Fruit fly (Drosophila melanogaster) whole organism, embryonic: ENCODE measurements around the gene CG31360.
A peak's percentile ranks its signal among the peaks of the same experiment; 100 is the strongest.

ENCODE experiments used
- Abd-B ChIP-seq: fragments of 200-800 bp; sonication (Bioruptor generic); optimal IDR thresholded peaks from 2 replicates; lab custom pipeline; 2018; ENCODE audit warnings: missing biosample characterization, mild to moderate bottlenecking, missing genetic modification characterization, moderate library complexity
- Aef1 ChIP-seq: fragments of 200-800 bp; sonication (Bioruptor generic); IDR thresholded peaks from 3 replicates; pipeline ENCODE4 v1.3.6; 2022; ENCODE audit warnings: missing biosample characterization, missing genetic modification characterization
- CG11398 ChIP-seq: fragments of 200-800 bp; sonication (Bioruptor generic); optimal IDR thresholded peaks from 2 replicates; lab custom pipeline; 2016; ENCODE audit warnings: missing biosample characterization, missing genetic modification characterization
- CG12104 ChIP-seq: fragments of 200-800 bp; sonication (Bioruptor generic); optimal IDR thresholded peaks from 3 replicates; lab custom pipeline; 2016; ENCODE audit warnings: missing biosample characterization, missing genetic modification characterization
- CG12769 ChIP-seq: fragments of 200-800 bp; sonication (Bioruptor generic); optimal IDR thresholded peaks from 2 replicates; lab custom pipeline; 2019; ENCODE audit warnings: missing biosample characterization, mild to moderate bottlenecking, missing genetic modification characterization, moderate library complexity
- CG13287 ChIP-seq: fragments of 200-800 bp; sonication (Bioruptor generic); IDR thresholded peaks from 2 replicates; pipeline ENCODE4 v1.3.6; 2022; ENCODE audit warnings: missing biosample characterization, missing genetic modification characterization; ENCODE audit not compliant: partially characterized antibody
- CG13424 ChIP-seq: fragments of 200-800 bp; sonication (Bioruptor generic); optimal IDR thresholded peaks from 2 replicates; lab custom pipeline; 2019; ENCODE audit warnings: missing biosample characterization, mild to moderate bottlenecking, missing genetic modification characterization, moderate library complexity
- CG14965 ChIP-seq: fragments of 200-800 bp; sonication (Bioruptor generic); optimal IDR thresholded peaks from 2 replicates; lab custom pipeline; 2016; ENCODE audit warnings: missing biosample characterization, missing genetic modification characterization, borderline replicate concordance
- CG15479 ChIP-seq: fragments of 200-800 bp; sonication (Bioruptor generic); optimal IDR thresholded peaks from 3 replicates; lab custom pipeline; 2019; ENCODE audit warnings: missing biosample characterization, mild to moderate bottlenecking, missing genetic modification characterization, moderate library complexity
- CG1647 ChIP-seq: fragments of 200-800 bp; sonication (Bioruptor generic); optimal IDR thresholded peaks from 3 replicates; lab custom pipeline; 2016; ENCODE audit warnings: missing biosample characterization, missing genetic modification characterization
- CG17568 ChIP-seq: fragments of 200-800 bp; sonication (Bioruptor generic); optimal IDR thresholded peaks from 2 replicates; lab custom pipeline; 2018; ENCODE audit warnings: missing biosample characterization, mild to moderate bottlenecking, missing genetic modification characterization, moderate library complexity
- CG17912 ChIP-seq: fragments of 200-800 bp; sonication (Bioruptor generic); optimal IDR thresholded peaks from 2 replicates; lab custom pipeline; 2018; ENCODE audit warnings: missing biosample characterization, mild to moderate bottlenecking, missing genetic modification characterization
- CG18011 ChIP-seq: fragments of 200-800 bp; sonication (Bioruptor generic); optimal IDR thresholded peaks from 2 replicates; lab custom pipeline; 2017; ENCODE audit warnings: missing biosample characterization, missing genetic modification characterization, mild to moderate bottlenecking, moderate library complexity, missing genotype
- CG33213 ChIP-seq: fragments of 200-800 bp; sonication (Bioruptor generic); optimal IDR thresholded peaks from 3 replicates; lab custom pipeline; 2016; ENCODE audit warnings: missing biosample characterization, missing genetic modification characterization
- CG34224 ChIP-seq: fragments of 200-800 bp; sonication (Bioruptor generic); IDR thresholded peaks from 3 replicates; pipeline ENCODE4 v1.3.6; 2022; ENCODE audit warnings: missing biosample characterization, missing genetic modification characterization; ENCODE audit not compliant: partially characterized antibody
- CG4617 ChIP-seq: fragments of 200-800 bp; sonication (Bioruptor generic); optimal IDR thresholded peaks from 3 replicates; lab custom pipeline; 2016; ENCODE audit warnings: missing biosample characterization, missing genetic modification characterization, borderline replicate concordance
- CG8290 ChIP-seq, 3 experiments: fragments of 200-800 bp; sonication (Bioruptor generic); optimal IDR thresholded peaks; 2 replicates each; lab custom pipeline; 2016 to 2019; ENCODE audit warnings: missing biosample characterization in 3 of 3, missing genetic modification characterization in 3 of 3, mild to moderate bottlenecking in 2 of 3, moderate library complexity in 1 of 3
- CG8388 ChIP-seq: fragments of 200-800 bp; sonication (Bioruptor generic); optimal IDR thresholded peaks from 2 replicates; lab custom pipeline; 2019; ENCODE audit warnings: missing biosample characterization, mild to moderate bottlenecking, missing genetic modification characterization, moderate library complexity
- Camta ChIP-seq: fragments of 200-800 bp; sonication (Bioruptor generic); optimal IDR thresholded peaks from 2 replicates; lab custom pipeline; 2016; ENCODE audit warnings: missing biosample characterization, missing genetic modification characterization
- Dek ChIP-seq: fragments of 200-800 bp; sonication (Bioruptor generic); optimal IDR thresholded peaks from 3 replicates; lab custom pipeline; 2019; ENCODE audit warnings: missing biosample characterization, mild to moderate bottlenecking, missing genetic modification characterization, moderate library complexity
- Dip3 ChIP-seq: fragments of 200-800 bp; sonication (Bioruptor generic); optimal IDR thresholded peaks from 3 replicates; lab custom pipeline; 2016; ENCODE audit warnings: missing biosample characterization, missing genetic modification characterization
- Dp ChIP-seq: fragments of 200-800 bp; sonication (Bioruptor generic); optimal IDR thresholded peaks from 2 replicates; lab custom pipeline; 2018; ENCODE audit warnings: missing biosample characterization, mild to moderate bottlenecking, missing genetic modification characterization, moderate library complexity
- Drgx ChIP-seq: fragments of 200-800 bp; sonication (Bioruptor generic); IDR thresholded peaks from 2 replicates; pipeline ENCODE4 v1.3.6; 2022; ENCODE audit warnings: missing biosample characterization, missing genetic modification characterization
- HLH3B ChIP-seq: fragments of 200-800 bp; sonication (Bioruptor generic); IDR thresholded peaks from 2 replicates; pipeline ENCODE4 v1.3.6; 2022; ENCODE audit warnings: missing biosample characterization, missing genetic modification characterization
- HLHmδ ChIP-seq: fragments of 200-800 bp; sonication (Bioruptor generic); optimal IDR thresholded peaks from 2 replicates; lab custom pipeline; 2018; ENCODE audit warnings: missing biosample characterization, mild to moderate bottlenecking, missing genetic modification characterization, moderate library complexity
- Opbp ChIP-seq: fragments of 200-800 bp; sonication (Bioruptor generic); IDR thresholded peaks from 3 replicates; pipeline ENCODE4 v1.3.6; 2022; ENCODE audit warnings: missing biosample characterization, missing genetic modification characterization; ENCODE audit not compliant: partially characterized antibody
- PHDP ChIP-seq: fragments of 200-800 bp; sonication (Bioruptor generic); optimal IDR thresholded peaks from 3 replicates; lab custom pipeline; 2018; ENCODE audit warnings: missing biosample characterization, mild to moderate bottlenecking, missing genetic modification characterization, moderate library complexity
- Rfx ChIP-seq: fragments of 200-800 bp; sonication (Bioruptor generic); IDR thresholded peaks from 2 replicates; pipeline ENCODE4 v1.3.6; 2022; ENCODE audit warnings: missing biosample characterization, missing genetic modification characterization
- Scr ChIP-seq: fragments of 200-800 bp; sonication (Bioruptor generic); IDR thresholded peaks from 2 replicates; pipeline ENCODE4 v1.3.6; 2022; ENCODE audit warnings: missing biosample characterization, missing genetic modification characterization; ENCODE audit not compliant: partially characterized antibody
- Spps ChIP-seq: fragments of 200-800 bp; sonication (Bioruptor generic); optimal IDR thresholded peaks from 2 replicates; lab custom pipeline; 2018; ENCODE audit warnings: missing biosample characterization, mild to moderate bottlenecking, missing genetic modification characterization
- Usf ChIP-seq: fragments of 200-800 bp; sonication (Bioruptor generic); optimal IDR thresholded peaks from 2 replicates; lab custom pipeline; 2017; ENCODE audit warnings: missing genotype, missing biosample characterization, missing genetic modification characterization
- bab2 ChIP-seq: fragments of 200-800 bp; sonication (Bioruptor generic); optimal IDR thresholded peaks from 2 replicates; lab custom pipeline; 2016; ENCODE audit warnings: missing biosample characterization, missing genetic modification characterization
- chif ChIP-seq, 2 experiments: fragments of 200-800 bp; sonication (Bioruptor generic); optimal IDR thresholded peaks; 3 replicates each; lab custom pipeline; 2016; ENCODE audit warnings: missing biosample characterization in 2 of 2, missing genetic modification characterization in 2 of 2
- chm ChIP-seq: fragments of 200-800 bp; sonication (Bioruptor generic); IDR thresholded peaks from 2 replicates; pipeline ENCODE4 v1.3.6; 2022; ENCODE audit warnings: missing biosample characterization, missing genetic modification characterization
- fd102C ChIP-seq: fragments of 200-800 bp; sonication (Bioruptor generic); optimal IDR thresholded peaks from 2 replicates; lab custom pipeline; 2018; ENCODE audit warnings: missing biosample characterization, mild to moderate bottlenecking, missing genetic modification characterization, moderate library complexity
- fd96Cb ChIP-seq: fragments of 200-800 bp; sonication (Bioruptor generic); optimal IDR thresholded peaks from 2 replicates; lab custom pipeline; 2018; ENCODE audit warnings: missing biosample characterization, mild to moderate bottlenecking, missing genetic modification characterization, moderate library complexity
- fru ChIP-seq: fragments of >200 bp; optimal IDR thresholded peaks from 2 replicates; lab custom pipeline; 2017
- fu2 ChIP-seq: fragments of 200-800 bp; sonication (Bioruptor generic); optimal IDR thresholded peaks from 2 replicates; lab custom pipeline; 2016; ENCODE audit warnings: missing biosample characterization, missing genetic modification characterization
- mirr ChIP-seq: fragments of 200-800 bp; sonication (Bioruptor generic); optimal IDR thresholded peaks from 3 replicates; lab custom pipeline; 2018; ENCODE audit warnings: missing biosample characterization, mild to moderate bottlenecking, missing genetic modification characterization
- nau ChIP-seq: fragments of 200-800 bp; sonication (Bioruptor generic); optimal IDR thresholded peaks from 3 replicates; lab custom pipeline; 2017; ENCODE audit warnings: missing biosample characterization, mild to moderate bottlenecking, missing genetic modification characterization, missing genetic modification reagents
- nerfin-1 ChIP-seq: fragments of 200-800 bp; sonication (Bioruptor generic); optimal IDR thresholded peaks from 3 replicates; lab custom pipeline; 2019; ENCODE audit warnings: missing biosample characterization, mild to moderate bottlenecking, missing genetic modification characterization, moderate library complexity
- onecut ChIP-seq: fragments of 200-800 bp; sonication (Bioruptor generic); IDR thresholded peaks from 2 replicates; pipeline ENCODE4 v1.3.6; 2022; ENCODE audit warnings: missing biosample characterization, missing genetic modification characterization
- org-1 ChIP-seq: fragments of 200-800 bp; sonication (Bioruptor generic); optimal IDR thresholded peaks from 2 replicates; lab custom pipeline; 2017; ENCODE audit warnings: missing biosample characterization, missing genetic modification characterization
- pita ChIP-seq: fragments of 200-800 bp; sonication (Bioruptor generic); optimal IDR thresholded peaks from 2 replicates; lab custom pipeline; 2017; ENCODE audit warnings: missing biosample characterization, mild to moderate bottlenecking, missing genetic modification characterization
- trh ChIP-seq: fragments of 200-800 bp; sonication (Bioruptor generic); optimal IDR thresholded peaks from 2 replicates; lab custom pipeline; 2016; ENCODE audit warnings: missing biosample characterization, missing genetic modification characterization
- vnd ChIP-seq: fragments of 200-800 bp; sonication (Bioruptor generic); IDR thresholded peaks from 3 replicates; pipeline ENCODE4 v1.3.6; 2022; ENCODE audit warnings: missing biosample characterization, missing genetic modification characterization; ENCODE audit not compliant: partially characterized antibody
- zen2 ChIP-seq: fragments of 200-800 bp; sonication (Bioruptor generic); IDR thresholded peaks from 3 replicates; pipeline ENCODE4 v1.3.6; 2022; ENCODE audit warnings: missing biosample characterization, missing genetic modification characterization; ENCODE audit not compliant: partially characterized antibody

The CG31360 gene

DNA sequence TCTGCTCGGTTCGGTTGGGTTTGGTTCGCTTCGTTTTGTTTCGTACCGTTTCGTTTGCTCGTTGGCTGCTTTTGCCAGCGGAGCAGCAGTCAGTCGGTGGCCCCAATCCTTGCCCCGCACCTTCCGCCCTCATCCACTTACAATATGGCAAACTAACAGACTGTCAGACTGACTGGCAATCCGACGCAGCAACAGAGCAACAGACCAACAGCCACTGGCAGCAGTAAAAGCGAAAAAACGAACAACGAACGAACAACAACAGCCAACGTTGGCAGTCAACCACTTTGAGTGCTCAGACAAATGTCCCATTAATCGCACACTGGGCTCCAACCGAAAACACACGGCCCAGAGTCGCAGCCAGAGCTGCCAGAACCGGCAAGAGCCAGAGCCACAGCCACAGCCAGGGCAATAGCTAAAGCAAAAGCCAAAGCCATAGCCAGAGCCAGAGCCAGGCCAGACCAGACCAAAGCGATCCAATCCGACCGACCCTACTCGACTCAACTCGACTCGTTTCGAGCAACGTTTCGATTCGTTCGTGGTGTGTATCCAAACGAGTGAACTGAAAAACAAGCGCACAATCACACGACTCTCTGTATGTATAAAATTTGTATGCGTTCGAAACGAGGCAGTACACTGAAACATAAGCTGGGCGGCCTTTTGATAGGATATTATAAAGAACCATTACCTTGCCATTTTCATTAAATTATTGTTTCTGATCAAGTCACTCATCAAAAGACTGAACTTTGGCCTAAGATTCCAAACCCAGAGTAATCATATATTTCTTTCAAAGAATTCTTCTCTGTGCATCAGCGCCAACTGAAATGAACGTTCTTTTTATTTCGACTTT lies 19.0 kb downstream of the CG31360 start (continued):
- peak; percentile 94 for TF ChIP-seq nerfin-1 (tag; lab: Kevin White, UChicago)
- peak; percentile 31 for TF ChIP-seq Dp
- TF ChIP-seq Abd-B (GFP tag; lab: Kevin White, UChicago), result peak; percentile 99
- TF ChIP-seq Usf (GFP tag; lab: Kevin White, UChicago), result peak; percentile 97
- peak; percentile 99 for TF ChIP-seq trh
- TF ChIP-seq Drgx, result peak; percentile 100
- TF ChIP-seq CG11398 (GFP tag; lab: Kevin White, UChicago), result peak; percentile 98
- peak; percentile 99 for TF ChIP-seq PHDP (tag; lab: Kevin White, UChicago)
- TF ChIP-seq chm (GFP tag; lab: Robert Waterston, UW), result peak; percentile 99
- no peak for TF ChIP-seq pita (GFP tag; lab: Kevin White, UChicago)
- peak; percentile 99 for TF ChIP-seq Dip3 (GFP tag; lab: Kevin White, UChicago)
- peak; percentile 98 for TF ChIP-seq CG12104 (GFP tag; lab: Kevin White, UChicago)
- TF ChIP-seq fu2 (GFP tag; lab: Kevin White, UChicago), result peak; percentile 99
- peak; percentile 93 for TF ChIP-seq CG18011
- TF ChIP-seq Dek (tag; lab: Kevin White, UChicago), result peak; percentile 98
- peak; percentile 99 for TF ChIP-seq Camta (GFP tag; lab: Kevin White, UChicago)
- peak; percentile 2 for TF ChIP-seq CG15479 (GFP tag; lab: Kevin White, UChicago)
- peak; percentile 68 for TF ChIP-seq mirr (GFP tag; lab: Kevin White, UChicago)
- TF ChIP-seq Rfx (GFP tag; lab: Robert Waterston, UW), result peak; percentile 99
- peak; percentile 97 for TF ChIP-seq CG13424 (tag; lab: Kevin White, UChicago)
- TF ChIP-seq fd96Cb (tag; lab: Kevin White, UChicago), result peak; percentile 99
- no peak for TF ChIP-seq fru (lab: Kevin White, UChicago)
- TF ChIP-seq Aef1 (GFP tag; lab: Robert Waterston, UW), result peak; percentile 99
- peak; percentile 99 for TF ChIP-seq CG4617 (GFP tag; lab: Kevin White, UChicago)
- TF ChIP-seq zen2 (GFP tag; lab: Robert Waterston, UW), result no peak
- TF ChIP-seq CG34224 (GFP tag; lab: Robert Waterston, UW), result no peak
- TF ChIP-seq HLH3B (GFP tag; lab: Robert Waterston, UW), result peak; percentile 99
- TF ChIP-seq CG17912 (GFP tag; lab: Kevin White, UChicago), result peak; percentile 33
- TF ChIP-seq Opbp (GFP tag; lab: Robert Waterston, UW), result 0 out of 3 replicates have a peak, but pooled peaks have one; percentile 31
- peak; percentile 98 for TF ChIP-seq CG8290 (GFP tag; optimal IDR thresholded peaks at IDR 0.05; lab: Kevin White, UChicago)
- TF ChIP-seq CG8290 (tag; optimal IDR thresholded peaks at IDR 0.05; lab: Kevin White, UChicago), result peak; percentile 75 to 99
- TF ChIP-seq chif (GFP tag; optimal IDR thresholded peaks at IDR 0.05; lab: Kevin White, UChicago), result peak; percentile 99
- TF ChIP-seq onecut (GFP tag; lab: Robert Waterston, UW), result peak; percentile 97
- peak; percentile 99 for TF ChIP-seq nau (GFP tag; lab: Kevin White, UChicago)
- no peak for TF ChIP-seq vnd (GFP tag; lab: Robert Waterston, UW)
- TF ChIP-seq bab2 (GFP tag; lab: Kevin White, UChicago), result peak; percentile 99
- TF ChIP-seq fd102C, result peak; percentile 76
- peak; percentile 97 for TF ChIP-seq Spps (tag; lab: Kevin White, UChicago)
- no peak for TF ChIP-seq HLHmδ (GFP tag; lab: Kevin White, UChicago)
- no peak for TF ChIP-seq Scr (GFP tag; lab: Robert Waterston, UW)
- peak; percentile 99 for TF ChIP-seq CG12769 (tag; lab: Kevin White, UChicago)
- peak; percentile 99 for TF ChIP-seq org-1
- peak; percentile 92 for TF ChIP-seq CG14965 (GFP tag; lab: Kevin White, UChicago)
- peak; percentile 98 for TF ChIP-seq CG8388 (GFP tag; lab: Kevin White, UChicago)
- peak; percentile 39; the same call in 1 of the 2 replicates for TF ChIP-seq CG13287
- TF ChIP-seq CG33213 (GFP tag; lab: Kevin White, UChicago), result peak; percentile 99
- TF ChIP-seq CG17568 (GFP tag; lab: Kevin White, UChicago), result peak; percentile 98
- TF ChIP-seq CG1647 (GFP tag; lab: Kevin White, UChicago), result peak; percentile 99
